Fruit fly (Drosophila melanogaster) whole organism, prepupa: ENCODE measurements around the gene CG15742.
A peak's percentile ranks its signal among the peaks of the same experiment; 100 is the strongest.

Source experiments
- Blimp-1 ChIP-seq: fragments of 200-800 bp; sonication (Bioruptor generic); optimal IDR thresholded peaks from 3 replicates; lab custom pipeline; 2017; ENCODE audit warnings: missing biosample characterization, missing genetic modification characterization, mild to moderate bottlenecking, moderate library complexity, missing genetic modification reagents
- CG10631 ChIP-seq: fragments of 200-800 bp; sonication (Bioruptor generic); optimal IDR thresholded peaks from 2 replicates; lab custom pipeline; 2016; ENCODE audit warnings: missing biosample characterization, missing genetic modification characterization
- CG10669 ChIP-seq: fragments of 200-800 bp; sonication (Bioruptor generic); optimal IDR thresholded peaks from 3 replicates; lab custom pipeline; 2018; ENCODE audit warnings: missing biosample characterization, mild to moderate bottlenecking, missing genetic modification characterization, moderate library complexity
- CG11762 ChIP-seq: fragments of 200-800 bp; sonication (Bioruptor generic); optimal IDR thresholded peaks from 3 replicates; lab custom pipeline; 2016; ENCODE audit warnings: missing biosample characterization, missing genetic modification characterization; ENCODE audit not compliant: insufficient read depth
- CG15336 ChIP-seq: fragments of 200-800 bp; sonication (Bioruptor generic); IDR thresholded peaks from 2 replicates; pipeline ENCODE4 v1.3.6; 2022; ENCODE audit warnings: missing biosample characterization, missing genetic modification characterization
- CG3032 ChIP-seq: fragments of 200-800 bp; optimal IDR thresholded peaks from 2 replicates; lab custom pipeline; 2019; ENCODE audit warnings: missing biosample characterization, mild to moderate bottlenecking, missing genetic modification characterization, moderate library complexity
- CG31627 ChIP-seq: fragments of 200-800 bp; sonication (Bioruptor generic); optimal IDR thresholded peaks from 3 replicates; lab custom pipeline; 2016; ENCODE audit warnings: missing biosample characterization, missing genetic modification characterization
- CG32006 ChIP-seq: fragments of 200-800 bp; sonication (Bioruptor generic); optimal IDR thresholded peaks from 3 replicates; lab custom pipeline; 2017; ENCODE audit warnings: missing biosample characterization, mild to moderate bottlenecking, missing genetic modification characterization
- CG34406 ChIP-seq: fragments of 200-800 bp; sonication (Bioruptor generic); optimal IDR thresholded peaks from 3 replicates; lab custom pipeline; 2016; ENCODE audit warnings: missing biosample characterization, missing genetic modification characterization
- CG4318 ChIP-seq: fragments of 200-800 bp; sonication (Bioruptor generic); optimal IDR thresholded peaks from 3 replicates; lab custom pipeline; 2017; ENCODE audit warnings: missing biosample characterization, mild to moderate bottlenecking, missing genetic modification characterization
- CG6163 ChIP-seq: fragments of 200-800 bp; sonication (Bioruptor generic); IDR thresholded peaks from 3 replicates; pipeline ENCODE4 v1.3.6; 2022; ENCODE audit warnings: missing biosample characterization, missing genetic modification characterization
- CG6808 ChIP-seq: fragments of 200-800 bp; sonication (Bioruptor generic); optimal IDR thresholded peaks from 3 replicates; lab custom pipeline; 2017; ENCODE audit warnings: missing biosample characterization, missing genetic modification characterization, mild to moderate bottlenecking, moderate library complexity, missing genetic modification reagents
- CG6854 ChIP-seq: fragments of 200-800 bp; sonication (Bioruptor generic); optimal IDR thresholded peaks from 2 replicates; lab custom pipeline; 2017; ENCODE audit warnings: missing biosample characterization, mild to moderate bottlenecking, missing genetic modification characterization
- CG8119 ChIP-seq: fragments of 200-800 bp; sonication (Bioruptor generic); IDR thresholded peaks from 3 replicates; pipeline ENCODE4 v1.3.6; 2022; ENCODE audit warnings: missing biosample characterization, missing genetic modification characterization
- CG8632 ChIP-seq: fragments of 200-800 bp; sonication (Bioruptor generic); optimal IDR thresholded peaks from 3 replicates; lab custom pipeline; 2016; ENCODE audit warnings: missing biosample characterization, missing genetic modification characterization
- Eip75B ChIP-seq: fragments of 200-800 bp; sonication (Bioruptor generic); optimal IDR thresholded peaks from 3 replicates; lab custom pipeline; 2016; ENCODE audit warnings: missing biosample characterization, missing genetic modification characterization
- Eip78C ChIP-seq: fragments of 200-800 bp; sonication (Bioruptor generic); peaks from one replicate; lab custom pipeline; 2016; ENCODE audit warnings: missing biosample characterization, missing genetic modification characterization
- Ets21C ChIP-seq: fragments of 200-800 bp; sonication (Bioruptor generic); optimal IDR thresholded peaks from 3 replicates; lab custom pipeline; 2016; ENCODE audit warnings: missing biosample characterization, missing genetic modification characterization
- Hr38 ChIP-seq: sonication (Bioruptor generic); optimal IDR thresholded peaks from 2 replicates; lab custom pipeline; 2016; ENCODE audit warnings: missing biosample characterization, missing genetic modification characterization
- Hr39 ChIP-seq: fragments of 200-800 bp; sonication (Bioruptor generic); optimal IDR thresholded peaks from 2 replicates; lab custom pipeline; 2016; ENCODE audit warnings: missing biosample characterization, missing genetic modification characterization
- Hr4 ChIP-seq: fragments of 200-800 bp; sonication (Bioruptor generic); optimal IDR thresholded peaks from 3 replicates; lab custom pipeline; 2016; ENCODE audit warnings: missing biosample characterization, missing genetic modification characterization
- Lpt ChIP-seq: fragments of 200-800 bp; sonication (Bioruptor generic); optimal IDR thresholded peaks from 3 replicates; lab custom pipeline; 2016; ENCODE audit warnings: missing biosample characterization, missing genetic modification characterization
- OdsH ChIP-seq: fragments of 200-800 bp; sonication (Bioruptor generic); optimal IDR thresholded peaks from 3 replicates; lab custom pipeline; 2016; ENCODE audit warnings: missing biosample characterization, missing genetic modification characterization
- Sox102F ChIP-seq: fragments of 200-800 bp; sonication (Bioruptor generic); optimal IDR thresholded peaks from 2 replicates; lab custom pipeline; 2016; ENCODE audit warnings: missing biosample characterization, mild to moderate bottlenecking, missing genetic modification characterization
- Sox14 ChIP-seq: fragments of 200-800 bp; sonication (Bioruptor generic); optimal IDR thresholded peaks from 3 replicates; lab custom pipeline; 2016; ENCODE audit warnings: missing biosample characterization, missing genetic modification characterization
- achi ChIP-seq: fragments of 200-800 bp; sonication (Bioruptor generic); optimal IDR thresholded peaks from 3 replicates; lab custom pipeline; 2016; ENCODE audit warnings: missing biosample characterization, missing genetic modification characterization
- dsx ChIP-seq: fragments of 200-800 bp; optimal IDR thresholded peaks from 3 replicates; lab custom pipeline; 2019; ENCODE audit warnings: missing biosample characterization, mild to moderate bottlenecking, missing genetic modification characterization, moderate library complexity; ENCODE audit not compliant: poor library complexity, severe bottlenecking
- eg ChIP-seq: fragments of 200-800 bp; sonication (Bioruptor generic); IDR thresholded peaks from 3 replicates; pipeline ENCODE4 v1.3.6; 2022; ENCODE audit warnings: missing biosample characterization, missing genetic modification characterization
- fd59A ChIP-seq: fragments of 200-800 bp; sonication (Bioruptor generic); optimal IDR thresholded peaks from 2 replicates; lab custom pipeline; 2017; ENCODE audit warnings: missing biosample characterization, mild to moderate bottlenecking, missing genetic modification characterization, missing genetic modification reagents
- fd85E ChIP-seq: fragments of 200-800 bp; sonication (Bioruptor generic); optimal IDR thresholded peaks from 3 replicates; lab custom pipeline; 2016; ENCODE audit warnings: missing biosample characterization, missing genetic modification characterization
- fkh ChIP-seq: fragments of 200-800 bp; sonication (Bioruptor generic); optimal IDR thresholded peaks from 3 replicates; lab custom pipeline; 2017; ENCODE audit warnings: missing biosample characterization, mild to moderate bottlenecking, missing genetic modification characterization, moderate library complexity
- net ChIP-seq: fragments of 200-800 bp; sonication (Bioruptor generic); optimal IDR thresholded peaks from 3 replicates; lab custom pipeline; 2016; ENCODE audit warnings: missing biosample characterization, missing genetic modification characterization
- pdm3 ChIP-seq: fragments of 200-800 bp; sonication (Bioruptor generic); optimal IDR thresholded peaks from 3 replicates; lab custom pipeline; 2016; ENCODE audit warnings: missing biosample characterization, missing genetic modification characterization
- salr ChIP-seq, 2 experiments: fragments of 200-800 bp; sonication (Bioruptor generic); optimal IDR thresholded peaks; 3 replicates each; lab custom pipeline; 2016 to 2018; ENCODE audit warnings: missing biosample characterization in 2 of 2, missing genetic modification characterization in 2 of 2, mild to moderate bottlenecking in 1 of 2
- spab ChIP-seq: fragments of 200-800 bp; sonication (Bioruptor generic); optimal IDR thresholded peaks from 2 replicates; lab custom pipeline; 2017; ENCODE audit warnings: missing biosample characterization, mild to moderate bottlenecking, missing genetic modification characterization, missing genetic modification reagents
- ss ChIP-seq, 2 experiments: fragments of 200-800 bp; sonication (Bioruptor generic); optimal IDR thresholded peaks; 2 replicates in 1 of 2; 3 replicates in 1 of 2; lab custom pipeline; 2017 to 2018; ENCODE audit warnings: mild to moderate bottlenecking in 2 of 2, missing biosample characterization in 2 of 2, missing genetic modification characterization in 2 of 2, moderate library complexity in 1 of 2
- topi ChIP-seq: fragments of 200-800 bp; sonication (Bioruptor generic); optimal IDR thresholded peaks from 3 replicates; lab custom pipeline; 2016; ENCODE audit warnings: missing biosample characterization, missing genetic modification characterization
- vri ChIP-seq: fragments of 200-800 bp; sonication (Bioruptor generic); optimal IDR thresholded peaks from 3 replicates; lab custom pipeline; 2016; ENCODE audit warnings: missing biosample characterization, mild to moderate bottlenecking, missing genetic modification characterization

The CG15742 gene

dm6 chrX:13258757-13259067 lies 417 bp upstream of the CG15742 start, which contains the start of gene comt (continued):
- TF ChIP-seq achi (no peak), CG6163 (peak; percentile 55; the same call in 2 of the 3 replicates), CG3032 (tag; lab: Kevin White, UChicago) (peak; percentile 59), CG4318 (GFP tag; lab: Kevin White, UChicago) (peak; percentile 31), net (no peak), fd59A (GFP tag; lab: Kevin White, UChicago) (no peak), topi (GFP tag; lab: Kevin White, UChicago) (no peak), ss (GFP tag; optimal IDR thresholded peaks at IDR 0.05; lab: Kevin White, UChicago) (no peak), Sox102F (GFP tag; lab: Kevin White, UChicago) (no peak), OdsH (GFP tag; lab: Kevin White, UChicago) (no peak), CG32006 (GFP tag; lab: Kevin White, UChicago) (no peak), Lpt (GFP tag; lab: Kevin White, UChicago) (no peak), CG34406 (peak; percentile 40), salr (GFP tag; optimal IDR thresholded peaks at IDR 0.05; lab: Kevin White, UChicago) (peak in 1 of 2 experiments; percentile 48), Hr4 (no peak), spab (GFP tag; lab: Kevin White, UChicago) (no peak), CG8119 (GFP tag; lab: Robert Waterston, UW) (peak; percentile 63), CG10631 (GFP tag; lab: Kevin White, UChicago) (peak; percentile 66), fd85E (GFP tag; lab: Kevin White, UChicago) (no peak), Ets21C (GFP tag; lab: Kevin White, UChicago) (no peak), Eip78C (GFP tag; lab: Kevin White, UChicago) (peak; percentile 88), pdm3 (no peak), CG6854 (GFP tag; lab: Kevin White, UChicago) (no peak), CG11762 (GFP tag; lab: Kevin White, UChicago) (peak; percentile 3), Sox14 (GFP tag; lab: Kevin White, UChicago) (no peak), CG31627 (no peak), Hr39 (GFP tag; lab: Kevin White, UChicago) (no peak), Blimp-1 (GFP tag; lab: Kevin White, UChicago) (no peak), Hr38 (no peak)
- TF ChIP-seq, all 60 proteins: peak for 20

dm6 chrX:13256967-13257366 lies 1.3 kb downstream of the CG15742 start:
- TF ChIP-seq CG34406 (no peak), Lpt (GFP tag; lab: Kevin White, UChicago) (no peak), CG6808 (GFP tag; lab: Kevin White, UChicago) (no peak), Eip78C (GFP tag; lab: Kevin White, UChicago) (peak; percentile 78), pdm3 (no peak), Sox102F (GFP tag; lab: Kevin White, UChicago) (no peak), dsx (GFP tag; lab: Kevin White, UChicago) (peak; percentile 36), ss (GFP tag; optimal IDR thresholded peaks at IDR 0.05; lab: Kevin White, UChicago) (peak; percentile 31 to 43), CG15336 (GFP tag; lab: Robert Waterston, UW) (peak; percentile 31; the same call in 1 of the 2 replicates), CG8632 (GFP tag; lab: Kevin White, UChicago) (no peak), Eip75B (GFP tag; lab: Kevin White, UChicago) (peak; percentile 1), fd85E (GFP tag; lab: Kevin White, UChicago) (no peak), CG3032 (tag; lab: Kevin White, UChicago) (peak; percentile 11), eg (GFP tag; lab: Robert Waterston, UW) (0 out of 3 replicates have a peak, but pooled peaks have one; percentile 7), Hr38 (no peak), vri (GFP tag; lab: Kevin White, UChicago) (peak; percentile 84), fkh (peak; percentile 60), Sox14 (GFP tag; lab: Kevin White, UChicago) (peak; percentile 84), CG10669 (no peak), CG6163 (peak; percentile 12; the same call in 1 of the 3 replicates)
- TF ChIP-seq, all 60 proteins: peak for 11
